Fruit fly (Drosophila melanogaster) whole organism, embryonic: Measurements from ENCODE around the gene eca.

ENCODE experiments used
- Aef1 ChIP-seq: fragments of 200-800 bp; sonication (Bioruptor generic); IDR thresholded peaks from 3 replicates; pipeline ENCODE4 v1.3.6; 2022; ENCODE audit warnings: missing biosample characterization, missing genetic modification characterization
- BEAF-32 ChIP-seq: fragments of 200-800 bp; sonication (Bioruptor generic); optimal IDR thresholded peaks from 3 replicates; lab custom pipeline; 2017; ENCODE audit warnings: missing biosample characterization, missing genetic modification characterization, mild to moderate bottlenecking, moderate library complexity, missing genetic modification reagents
- Bgb ChIP-seq: fragments of 200-800 bp; sonication (Bioruptor generic); IDR thresholded peaks from 2 replicates; pipeline ENCODE4 v1.3.6; 2022; ENCODE audit warnings: missing biosample characterization, missing genetic modification characterization; ENCODE audit not compliant: partially characterized antibody
- Bteb2 ChIP-seq: fragments of 200-800 bp; sonication (Bioruptor generic); optimal IDR thresholded peaks from 2 replicates; lab custom pipeline; 2016; ENCODE audit warnings: missing biosample characterization, missing genetic modification characterization
- CG10274 ChIP-seq: fragments of 200-800 bp; sonication (Bioruptor generic); optimal IDR thresholded peaks from 3 replicates; lab custom pipeline; 2017; ENCODE audit warnings: missing biosample characterization, mild to moderate bottlenecking, missing genetic modification characterization
- CG11093 ChIP-seq: fragments of 200-800 bp; sonication (Bioruptor generic); IDR thresholded peaks from 3 replicates; pipeline ENCODE4 v1.3.6; 2022; ENCODE audit warnings: missing biosample characterization, missing genetic modification characterization
- CG11504 ChIP-seq: fragments of 200-800 bp; sonication (Bioruptor generic); optimal IDR thresholded peaks from 3 replicates; lab custom pipeline; 2019; ENCODE audit warnings: missing biosample characterization, mild to moderate bottlenecking, missing genetic modification characterization, moderate library complexity
- CG11695 ChIP-seq: fragments of 200-800 bp; sonication (Bioruptor generic); IDR thresholded peaks from 3 replicates; pipeline ENCODE4 v1.3.6; 2022; ENCODE audit warnings: missing biosample characterization, missing genetic modification characterization
- CG12236 ChIP-seq: fragments of 200-800 bp; sonication (Bioruptor generic); optimal IDR thresholded peaks from 2 replicates; lab custom pipeline; 2016; ENCODE audit warnings: missing biosample characterization, missing genetic modification characterization
- CG12659 ChIP-seq: fragments of 200-800 bp; sonication (Bioruptor generic); optimal IDR thresholded peaks from 3 replicates; lab custom pipeline; 2017; ENCODE audit warnings: mild to moderate bottlenecking, missing biosample characterization, missing genetic modification reagents, missing genetic modification characterization
- CG13894 ChIP-seq: fragments of 200-800 bp; sonication (Bioruptor generic); optimal IDR thresholded peaks from 3 replicates; lab custom pipeline; 2018; ENCODE audit warnings: missing biosample characterization, mild to moderate bottlenecking, missing genetic modification characterization, moderate library complexity
- CG14710 ChIP-seq: fragments of 200-800 bp; sonication (Bioruptor generic); optimal IDR thresholded peaks from 3 replicates; lab custom pipeline; 2019; ENCODE audit warnings: missing biosample characterization, mild to moderate bottlenecking, missing genetic modification characterization, moderate library complexity
- CG17361 ChIP-seq: fragments of 200-800 bp; sonication (Bioruptor generic); IDR thresholded peaks from 3 replicates; pipeline ENCODE4 v1.3.6; 2022; ENCODE audit warnings: missing biosample characterization, missing genetic modification characterization
- CG31224 ChIP-seq: fragments of 200-800 bp; sonication (Bioruptor generic); IDR thresholded peaks from 2 replicates; pipeline ENCODE4 v1.3.6; 2022; ENCODE audit warnings: missing biosample characterization, missing genetic modification characterization
- CG34422 ChIP-seq: fragments of 200-800 bp; sonication (Bioruptor generic); IDR thresholded peaks from 3 replicates; pipeline ENCODE4 v1.3.6; 2022; ENCODE audit warnings: missing biosample characterization, missing genetic modification characterization
- CG42726 ChIP-seq: fragments of 200-800 bp; sonication (Bioruptor generic); IDR thresholded peaks from 2 replicates; pipeline ENCODE4 v1.3.6; 2022; ENCODE audit warnings: missing biosample characterization, missing genetic modification characterization; ENCODE audit not compliant: partially characterized antibody
- CG6683 ChIP-seq: fragments of 200-800 bp; sonication (Bioruptor generic); optimal IDR thresholded peaks from 2 replicates; lab custom pipeline; 2017; ENCODE audit warnings: missing biosample characterization, mild to moderate bottlenecking, missing genetic modification characterization, missing genetic modification reagents
- CG6791 ChIP-seq: fragments of 200-800 bp; sonication (Bioruptor generic); IDR thresholded peaks from 3 replicates; pipeline ENCODE4 v1.3.6; 2022; ENCODE audit warnings: missing biosample characterization, missing genetic modification characterization; ENCODE audit not compliant: partially characterized antibody
- CG8089 ChIP-seq: fragments of 200-800 bp; sonication (Bioruptor generic); optimal IDR thresholded peaks from 3 replicates; lab custom pipeline; 2016; ENCODE audit warnings: missing biosample characterization, missing genetic modification characterization
- CG8478 ChIP-seq: fragments of >200 bp; optimal IDR thresholded peaks from 2 replicates; lab custom pipeline; 2018
- CG9437 ChIP-seq: fragments of 200-800 bp; sonication (Bioruptor generic); optimal IDR thresholded peaks from 2 replicates; lab custom pipeline; 2018; ENCODE audit warnings: missing biosample characterization, mild to moderate bottlenecking, missing genetic modification characterization
- Camta ChIP-seq: fragments of 200-800 bp; sonication (Bioruptor generic); optimal IDR thresholded peaks from 2 replicates; lab custom pipeline; 2016; ENCODE audit warnings: missing biosample characterization, missing genetic modification characterization
- Deaf1 ChIP-seq: fragments of 200-800 bp; optimal IDR thresholded peaks from 3 replicates; lab custom pipeline; 2019; ENCODE audit warnings: missing biosample characterization, mild to moderate bottlenecking, missing genetic modification characterization, moderate library complexity
- Ets65A ChIP-seq: fragments of 200-800 bp; sonication (Bioruptor generic); peaks from one replicate; lab custom pipeline; 2016; ENCODE audit warnings: missing biosample characterization, missing genetic modification characterization
- Gsc ChIP-seq: fragments of 200-800 bp; sonication (Bioruptor generic); IDR thresholded peaks from 2 replicates; pipeline ENCODE4 v1.3.6; 2022; ENCODE audit warnings: missing biosample characterization, missing genetic modification characterization
- Hand ChIP-seq: fragments of 200-800 bp; sonication (Bioruptor generic); optimal IDR thresholded peaks from 2 replicates; lab custom pipeline; 2017; ENCODE audit warnings: mild to moderate bottlenecking, missing biosample characterization, missing genetic modification reagents, missing genetic modification characterization
- MESR4 ChIP-seq: fragments of 200-800 bp; sonication (Bioruptor generic); optimal IDR thresholded peaks from 2 replicates; lab custom pipeline; 2018; ENCODE audit warnings: missing biosample characterization, mild to moderate bottlenecking, missing genetic modification characterization, moderate library complexity
- Rfx ChIP-seq: fragments of 200-800 bp; sonication (Bioruptor generic); IDR thresholded peaks from 2 replicates; pipeline ENCODE4 v1.3.6; 2022; ENCODE audit warnings: missing biosample characterization, missing genetic modification characterization
- Sry-β ChIP-seq: fragments of 200-800 bp; sonication (Bioruptor generic); optimal IDR thresholded peaks from 2 replicates; lab custom pipeline; 2018; ENCODE audit warnings: missing biosample characterization, mild to moderate bottlenecking, missing genetic modification characterization, moderate library complexity
- Usf ChIP-seq: fragments of 200-800 bp; sonication (Bioruptor generic); optimal IDR thresholded peaks from 2 replicates; lab custom pipeline; 2017; ENCODE audit warnings: missing genotype, missing biosample characterization, missing genetic modification characterization
- al ChIP-seq: fragments of 200-800 bp; sonication (Bioruptor generic); IDR thresholded peaks from 2 replicates; pipeline ENCODE4 v1.3.6; 2022; ENCODE audit warnings: missing biosample characterization, missing genetic modification characterization
- cato ChIP-seq: fragments of 200-800 bp; sonication (Bioruptor generic); optimal IDR thresholded peaks from 2 replicates; lab custom pipeline; 2016; ENCODE audit warnings: missing biosample characterization, missing genetic modification characterization, borderline replicate concordance
- cg ChIP-seq: fragments of 200-800 bp; sonication (Bioruptor generic); optimal IDR thresholded peaks from 3 replicates; lab custom pipeline; 2019; ENCODE audit warnings: missing biosample characterization, mild to moderate bottlenecking, missing genetic modification characterization, moderate library complexity
- crp ChIP-seq, 2 experiments: fragments of 200-800 bp; sonication (Bioruptor generic); optimal IDR thresholded peaks; 2 replicates in 1 of 2; 3 replicates in 1 of 2; lab custom pipeline; 2017; ENCODE audit warnings: missing biosample characterization in 2 of 2, missing genetic modification characterization in 2 of 2, mild to moderate bottlenecking in 1 of 2, moderate library complexity in 1 of 2
- dysf ChIP-seq: fragments of 200-800 bp; sonication (Bioruptor generic); IDR thresholded peaks from 3 replicates; pipeline ENCODE4 v1.3.6; 2022; ENCODE audit warnings: missing biosample characterization, missing genetic modification characterization
- esg ChIP-seq: fragments of 200-800 bp; sonication (Bioruptor generic); conservative IDR thresholded peaks from 2 replicates; pipeline ENCODE4 v1.3.6; 2022; ENCODE audit warnings: missing biosample characterization, missing genetic modification characterization
- eve ChIP-seq, 2 experiments: fragments of >200 bp; optimal IDR thresholded peaks; 2 replicates each; lab custom pipeline; 2017; ENCODE audit warnings: missing biosample characterization in 2 of 2, missing genetic modification characterization in 2 of 2
- inv ChIP-seq: fragments of 200-800 bp; sonication (Bioruptor generic); IDR thresholded peaks from 2 replicates; pipeline ENCODE4 v1.3.6; 2022; ENCODE audit warnings: missing biosample characterization, missing genetic modification characterization; ENCODE audit not compliant: partially characterized antibody
- nerfin-1 ChIP-seq: fragments of 200-800 bp; sonication (Bioruptor generic); optimal IDR thresholded peaks from 3 replicates; lab custom pipeline; 2019; ENCODE audit warnings: missing biosample characterization, mild to moderate bottlenecking, missing genetic modification characterization, moderate library complexity
- oc ChIP-seq: fragments of 200-800 bp; sonication (Bioruptor generic); optimal IDR thresholded peaks from 2 replicates; lab custom pipeline; 2018; ENCODE audit warnings: missing biosample characterization, mild to moderate bottlenecking, missing genetic modification characterization, moderate library complexity
- peb ChIP-seq: fragments of 200-800 bp; sonication (Bioruptor generic); IDR thresholded peaks from 2 replicates; pipeline ENCODE4 v1.3.6; 2022; ENCODE audit warnings: missing biosample characterization, missing genetic modification characterization
- scrt ChIP-seq: fragments of 200-800 bp; sonication (Bioruptor generic); optimal IDR thresholded peaks from 2 replicates; lab custom pipeline; 2018; ENCODE audit warnings: missing biosample characterization, mild to moderate bottlenecking, missing genetic modification characterization, moderate library complexity
- sens ChIP-seq: fragments of 200-800 bp; sonication (Bioruptor generic); peaks from one replicate; lab custom pipeline; 2016; ENCODE audit warnings: missing biosample characterization, missing genetic modification characterization
- stwl ChIP-seq: fragments of 200-800 bp; sonication (Bioruptor generic); optimal IDR thresholded peaks from 3 replicates; lab custom pipeline; 2018; ENCODE audit warnings: missing biosample characterization, mild to moderate bottlenecking, missing genetic modification characterization, moderate library complexity
- sug ChIP-seq: fragments of 200-800 bp; optimal IDR thresholded peaks from 2 replicates; lab custom pipeline; 2019; ENCODE audit warnings: missing biosample characterization, mild to moderate bottlenecking, missing genetic modification characterization, moderate library complexity
- wdn ChIP-seq: fragments of 200-800 bp; sonication (Bioruptor generic); IDR thresholded peaks from 2 replicates; pipeline ENCODE4 v1.3.6; 2022; ENCODE audit warnings: missing biosample characterization, missing genetic modification characterization
- zen ChIP-seq: fragments of 200-800 bp; sonication (Bioruptor generic); optimal IDR thresholded peaks from 3 replicates; lab custom pipeline; 2018; ENCODE audit warnings: missing biosample characterization, mild to moderate bottlenecking, missing genetic modification characterization, moderate library complexity

Gene eca

dm6 chr3R:9640313-9640712 is 45.0 kb downstream of the eca start:
- TF ChIP-seq sens (GFP tag; lab: Kevin White, UChicago) (peak; percentile 16), Deaf1 (tag; lab: Kevin White, UChicago) (peak; percentile 93), eve (GFP tag; optimal IDR thresholded peaks at IDR 0.05; lab: Kevin White, UChicago) (no peak), scrt (peak; percentile 83), CG13894 (tag; lab: Kevin White, UChicago) (peak; percentile 79), CG11504 (tag; lab: Kevin White, UChicago) (peak; percentile 30), CG11093 (GFP tag; lab: Robert Waterston, UW) (no peak), Gsc (GFP tag; lab: Robert Waterston, UW) (no peak), Rfx (GFP tag; lab: Robert Waterston, UW) (0 out of 2 replicates have a peak, but pooled peaks have one; percentile 4)

- TF ChIP-seq CG42726 (GFP tag; lab: Robert Waterston, UW) = peak; percentile 7; the same call in 1 of the 2 replicates
- TF ChIP-seq cg (GFP tag; lab: Kevin White, UChicago) = no peak
These were observed 47.4 kb downstream of the eca start, which contains the start of gene Dh44 for dm6 chr3R:9637882-9638281. Gene Dh44, plus strand, starts transcription at chr3R:9638182.

DNA sequence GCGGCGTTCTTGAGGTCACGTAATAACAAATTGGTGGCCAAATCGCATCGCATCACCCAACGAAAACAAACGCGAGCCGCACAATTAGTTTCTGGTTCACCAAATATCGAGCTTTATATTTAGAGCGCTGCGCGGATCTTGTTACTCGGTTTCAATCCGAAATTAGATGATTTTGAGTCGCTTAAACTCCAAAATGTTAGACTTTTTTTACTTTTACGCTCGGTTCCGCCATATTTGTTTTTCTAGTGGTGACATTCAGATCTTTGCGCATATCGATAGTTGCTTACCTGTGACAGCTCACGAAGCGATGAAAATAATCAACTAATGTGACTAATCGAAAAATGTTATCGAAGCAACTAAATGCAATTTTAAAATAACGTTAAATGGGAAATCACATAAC is 47.9 kb downstream of the eca start, which contains the start of gene Scm:
TSS of gene Scm (minus strand) at position 251 of the 400 bp plus-strand sequence.
- TF ChIP-seq Usf (GFP tag; lab: Kevin White, UChicago) (no peak), stwl (tag; lab: Kevin White, UChicago) (peak; percentile 100), CG6791 (GFP tag; lab: Robert Waterston, UW) (peak; percentile 97), BEAF-32 (peak; percentile 91), Ets65A (GFP tag; lab: Kevin White, UChicago) (no peak), Bteb2 (GFP tag; lab: Kevin White, UChicago) (no peak), oc (tag; lab: Kevin White, UChicago) (no peak), CG11695 (GFP tag; lab: Robert Waterston, UW) (no peak), CG11504 (tag; lab: Kevin White, UChicago) (peak; percentile 57), CG6683 (GFP tag; lab: Kevin White, UChicago) (no peak), zen (tag; lab: Kevin White, UChicago) (peak; percentile 56), sens (GFP tag; lab: Kevin White, UChicago) (peak; percentile 76), MESR4 (GFP tag; lab: Kevin White, UChicago) (peak; percentile 82), CG14710 (tag; lab: Kevin White, UChicago) (peak; percentile 54), inv (GFP tag; lab: Robert Waterston, UW) (peak; percentile 80), nerfin-1 (tag; lab: Kevin White, UChicago) (peak; percentile 53), CG9437 (GFP tag; lab: Kevin White, UChicago) (peak; percentile 91), Camta (GFP tag; lab: Kevin White, UChicago) (no peak), al (no peak), Hand (GFP tag; lab: Kevin White, UChicago) (no peak), Aef1 (GFP tag; lab: Robert Waterston, UW) (no peak), CG31224 (GFP tag; lab: Robert Waterston, UW) (no peak), cato (GFP tag; lab: Kevin White, UChicago) (no peak), crp (GFP tag; optimal IDR thresholded peaks at IDR 0.05; lab: Kevin White, UChicago) (no peak), wdn (GFP tag; lab: Robert Waterston, UW) (no peak), CG34422 (GFP tag; lab: Robert Waterston, UW) (no peak), Bgb (GFP tag; lab: Robert Waterston, UW) (peak; percentile 95), CG8478 (lab: Kevin White, UChicago) (no peak), peb (GFP tag; lab: Robert Waterston, UW) (no peak), CG12659 (peak; percentile 79), sug (peak; percentile 26), CG8089 (GFP tag; lab: Kevin White, UChicago) (no peak), esg (no peak), CG10274 (GFP tag; lab: Kevin White, UChicago) (no peak), dysf (no peak), Sry-β (GFP tag; lab: Kevin White, UChicago) (no peak), CG12236 (GFP tag; lab: Kevin White, UChicago) (no peak), CG17361 (GFP tag; lab: Robert Waterston, UW) (no peak; the same call in 2 of the 3 replicates)
